Fruit fly (Drosophila melanogaster) whole organism, embryonic: ENCODE data around the gene Ctr1A.

Experiments used
- Atf6 ChIP-seq: fragments of 200-800 bp; sonication (Bioruptor generic); IDR thresholded peaks from 2 replicates; pipeline ENCODE4 v1.3.6; 2022; ENCODE audit warnings: missing biosample characterization, missing genetic modification characterization
- CG10274 ChIP-seq: fragments of 200-800 bp; sonication (Bioruptor generic); optimal IDR thresholded peaks from 3 replicates; lab custom pipeline; 2017; ENCODE audit warnings: missing biosample characterization, mild to moderate bottlenecking, missing genetic modification characterization
- CG10321 ChIP-seq: fragments of 200-800 bp; sonication (Bioruptor generic); IDR thresholded peaks from 2 replicates; pipeline ENCODE4 v1.3.6; 2022; ENCODE audit warnings: missing biosample characterization, missing genetic modification characterization
- CG10565 ChIP-seq: fragments of 200-800 bp; sonication (Bioruptor generic); optimal IDR thresholded peaks from 3 replicates; lab custom pipeline; 2016; ENCODE audit warnings: missing biosample characterization, mild to moderate bottlenecking, missing genetic modification characterization
- CG11247 ChIP-seq: fragments of 200-800 bp; sonication (Bioruptor generic); IDR thresholded peaks from 2 replicates; pipeline ENCODE4 v1.3.6; 2022; ENCODE audit warnings: missing biosample characterization, missing genetic modification characterization
- CG11695 ChIP-seq: fragments of 200-800 bp; sonication (Bioruptor generic); IDR thresholded peaks from 3 replicates; pipeline ENCODE4 v1.3.6; 2022; ENCODE audit warnings: missing biosample characterization, missing genetic modification characterization
- CG1233 ChIP-seq: fragments of 200-800 bp; sonication (Bioruptor generic); optimal IDR thresholded peaks from 4 replicates; lab custom pipeline; 2018; ENCODE audit warnings: missing biosample characterization, mild to moderate bottlenecking, missing genetic modification characterization
- CG14014 ChIP-seq: fragments of 200-800 bp; sonication (Bioruptor generic); IDR thresholded peaks from 2 replicates; pipeline ENCODE4 v1.3.6; 2022; ENCODE audit warnings: missing biosample characterization, missing genetic modification characterization
- CG14441 ChIP-seq: fragments of 200-800 bp; sonication (Bioruptor generic); IDR thresholded peaks from 2 replicates; pipeline ENCODE4 v1.3.6; 2022; ENCODE audit warnings: missing biosample characterization, missing genetic modification characterization
- CG15514 ChIP-seq: fragments of 200-800 bp; sonication (Bioruptor generic); optimal IDR thresholded peaks from 3 replicates; lab custom pipeline; 2017; ENCODE audit warnings: missing biosample characterization, missing genetic modification characterization, mild to moderate bottlenecking, moderate library complexity, missing genetic modification reagents
- CG15601 ChIP-seq: fragments of 200-800 bp; sonication (Bioruptor generic); optimal IDR thresholded peaks from 3 replicates; lab custom pipeline; 2019; ENCODE audit warnings: missing biosample characterization, mild to moderate bottlenecking, missing genetic modification characterization, moderate library complexity
- CG17385 ChIP-seq: fragments of 200-800 bp; sonication (Bioruptor generic); optimal IDR thresholded peaks from 3 replicates; lab custom pipeline; 2018; ENCODE audit warnings: missing biosample characterization, mild to moderate bottlenecking, missing genetic modification characterization
- CG17829 ChIP-seq: fragments of 200-800 bp; optimal IDR thresholded peaks from 2 replicates; lab custom pipeline; 2019; ENCODE audit warnings: missing biosample characterization, mild to moderate bottlenecking, missing genetic modification characterization, moderate library complexity
- CG18619 ChIP-seq: fragments of 200-800 bp; sonication (Bioruptor generic); optimal IDR thresholded peaks from 3 replicates; lab custom pipeline; 2017; ENCODE audit warnings: missing biosample characterization, mild to moderate bottlenecking, missing genetic modification characterization
- CG2120 ChIP-seq: fragments of 200-800 bp; sonication (Bioruptor generic); optimal IDR thresholded peaks from 3 replicates; lab custom pipeline; 2016; ENCODE audit warnings: missing biosample characterization, missing genetic modification characterization
- CG2712 ChIP-seq: fragments of 200-800 bp; optimal IDR thresholded peaks from 3 replicates; lab custom pipeline; 2019; ENCODE audit warnings: missing biosample characterization, mild to moderate bottlenecking, missing genetic modification characterization, moderate library complexity
- CG42726 ChIP-seq: fragments of 200-800 bp; sonication (Bioruptor generic); IDR thresholded peaks from 2 replicates; pipeline ENCODE4 v1.3.6; 2022; ENCODE audit warnings: missing biosample characterization, missing genetic modification characterization; ENCODE audit not compliant: partially characterized antibody
- CG43689 ChIP-seq: fragments of 200-800 bp; sonication (Bioruptor generic); IDR thresholded peaks from 2 replicates; pipeline ENCODE4 v1.3.6; 2022; ENCODE audit warnings: missing biosample characterization, missing genetic modification characterization
- CG4424 ChIP-seq: fragments of 200-800 bp; sonication (Bioruptor generic); optimal IDR thresholded peaks from 3 replicates; lab custom pipeline; 2016; ENCODE audit warnings: missing biosample characterization, missing genetic modification characterization
- CG4707 ChIP-seq: fragments of 200-800 bp; sonication (Bioruptor generic); optimal IDR thresholded peaks from 2 replicates; lab custom pipeline; 2018; ENCODE audit warnings: missing biosample characterization, mild to moderate bottlenecking, missing genetic modification characterization, moderate library complexity
- CG4820 ChIP-seq: fragments of 200-800 bp; sonication (Bioruptor generic); optimal IDR thresholded peaks from 3 replicates; lab custom pipeline; 2016; ENCODE audit warnings: missing biosample characterization, missing genetic modification characterization
- CG7987 ChIP-seq: fragments of 200-800 bp; sonication (Bioruptor generic); optimal IDR thresholded peaks from 2 replicates; lab custom pipeline; 2018; ENCODE audit warnings: missing biosample characterization, mild to moderate bottlenecking, missing genetic modification characterization, moderate library complexity
- CTCF ChIP-seq: fragments of 200-800 bp; sonication (Bioruptor generic); optimal IDR thresholded peaks from 2 replicates; lab custom pipeline; 2017; ENCODE audit warnings: missing biosample characterization, mild to moderate bottlenecking, missing genetic modification characterization, moderate library complexity
- CkIIα-i1 ChIP-seq: fragments of 200-800 bp; sonication (Bioruptor generic); IDR thresholded peaks from 2 replicates; pipeline ENCODE4 v1.3.6; 2022; ENCODE audit warnings: missing biosample characterization, missing genetic modification characterization
- CoRest ChIP-seq: fragments of 200-800 bp; sonication (Bioruptor generic); optimal IDR thresholded peaks from 3 replicates; lab custom pipeline; 2018; ENCODE audit warnings: missing biosample characterization, mild to moderate bottlenecking, missing genetic modification characterization, moderate library complexity
- Hey ChIP-seq: fragments of 200-800 bp; sonication (Bioruptor generic); optimal IDR thresholded peaks from 3 replicates; lab custom pipeline; 2018; ENCODE audit warnings: missing biosample characterization, mild to moderate bottlenecking, missing genetic modification characterization
- Hmr ChIP-seq: fragments of 200-800 bp; sonication (Bioruptor generic); optimal IDR thresholded peaks from 3 replicates; lab custom pipeline; 2017; ENCODE audit warnings: mild to moderate bottlenecking, missing biosample characterization, missing genetic modification reagents, missing genetic modification characterization
- Hr51 ChIP-seq, 2 experiments: fragments of 200-800 bp; sonication (Bioruptor generic); optimal IDR thresholded peaks; 2 replicates in 1 of 2; 3 replicates in 1 of 2; lab custom pipeline; 2016 to 2018; ENCODE audit warnings: missing biosample characterization in 2 of 2, missing genetic modification characterization in 2 of 2, mild to moderate bottlenecking in 1 of 2, moderate library complexity in 1 of 2
- MTF-1 ChIP-seq: fragments of 200-800 bp; sonication (Bioruptor generic); optimal IDR thresholded peaks from 2 replicates; lab custom pipeline; 2018; ENCODE audit warnings: missing biosample characterization, mild to moderate bottlenecking, missing genetic modification characterization, borderline replicate concordance
- NFAT ChIP-seq: fragments of 200-800 bp; sonication (Bioruptor generic); IDR thresholded peaks from 2 replicates; pipeline ENCODE4 v1.3.6; 2022; ENCODE audit warnings: missing biosample characterization, missing genetic modification characterization
- Nf-YC ChIP-seq: fragments of 200-800 bp; optimal IDR thresholded peaks from 3 replicates; lab custom pipeline; 2019; ENCODE audit warnings: missing biosample characterization, mild to moderate bottlenecking, missing genetic modification characterization, moderate library complexity
- Side ChIP-seq: fragments of 200-800 bp; sonication (Bioruptor generic); optimal IDR thresholded peaks from 2 replicates; lab custom pipeline; 2016; ENCODE audit warnings: missing biosample characterization, missing genetic modification characterization
- Six4 ChIP-seq: fragments of 200-800 bp; sonication (Bioruptor generic); optimal IDR thresholded peaks from 2 replicates; lab custom pipeline; 2016; ENCODE audit warnings: missing biosample characterization, missing genetic modification characterization
- ab ChIP-seq: fragments of 200-800 bp; sonication (Bioruptor generic); optimal IDR thresholded peaks from 2 replicates; lab custom pipeline; 2016; ENCODE audit warnings: missing biosample characterization, missing genetic modification characterization
- bowl ChIP-seq: fragments of 200-800 bp; sonication (Bioruptor generic); IDR thresholded peaks from 2 replicates; pipeline ENCODE4 v1.3.6; 2022; ENCODE audit warnings: missing biosample characterization, missing genetic modification characterization
- btn ChIP-seq: fragments of 200-800 bp; sonication (Bioruptor generic); optimal IDR thresholded peaks from 2 replicates; lab custom pipeline; 2016; ENCODE audit warnings: missing biosample characterization, missing genetic modification characterization
- danr ChIP-seq: fragments of 200-800 bp; sonication (Bioruptor generic); IDR thresholded peaks from 2 replicates; pipeline ENCODE4 v1.3.6; 2022; ENCODE audit warnings: missing biosample characterization, missing genetic modification characterization
- dpn ChIP-seq, 2 experiments: fragments of 200-800 bp; sonication (Bioruptor generic); optimal IDR thresholded peaks; 3 replicates each; lab custom pipeline; 2016; ENCODE audit warnings: missing biosample characterization in 2 of 2, missing genetic modification characterization in 2 of 2
- exex ChIP-seq: fragments of 200-800 bp; sonication (Bioruptor generic); optimal IDR thresholded peaks from 4 replicates; lab custom pipeline; 2018; ENCODE audit warnings: missing biosample characterization, mild to moderate bottlenecking, missing genetic modification characterization, moderate library complexity
- kah ChIP-seq: fragments of 200-800 bp; sonication (Bioruptor generic); optimal IDR thresholded peaks from 2 replicates; lab custom pipeline; 2018; ENCODE audit warnings: missing biosample characterization, mild to moderate bottlenecking, missing genetic modification characterization
- klu ChIP-seq: fragments of 200-800 bp; sonication (Bioruptor generic); IDR thresholded peaks from 2 replicates; pipeline ENCODE4 v1.3.6; 2022; ENCODE audit warnings: missing biosample characterization, missing genetic modification characterization
- knrl ChIP-seq: fragments of 200-800 bp; sonication (Bioruptor generic); IDR thresholded peaks from 3 replicates; pipeline ENCODE4 v1.3.6; 2022; ENCODE audit warnings: missing biosample characterization, missing genetic modification characterization; ENCODE audit not compliant: partially characterized antibody
- pfk ChIP-seq: fragments of 200-800 bp; sonication (Bioruptor generic); optimal IDR thresholded peaks from 2 replicates; lab custom pipeline; 2018; ENCODE audit warnings: missing biosample characterization, mild to moderate bottlenecking, missing genetic modification characterization, moderate library complexity
- prd ChIP-seq, 3 experiments: fragments of >200 bp in 2 of 3; fragments of 200-800 bp in 1 of 3; sonication (Bioruptor generic) in 1 of 3; optimal IDR thresholded peaks in 2 of 3; IDR thresholded peaks in 1 of 3; 2 replicates in 2 of 3; 3 replicates in 1 of 3; pipeline versions ENCODE4 v1.3.6 to Lab custom; 2017 to 2022; ENCODE audit warnings: missing biosample characterization in 1 of 3, missing genetic modification characterization in 1 of 3
- row ChIP-seq: fragments of 200-800 bp; sonication (Bioruptor generic); IDR thresholded peaks from 3 replicates; pipeline ENCODE4 v1.3.6; 2022; ENCODE audit warnings: missing biosample characterization, missing genetic modification characterization
- scrt ChIP-seq: fragments of 200-800 bp; sonication (Bioruptor generic); optimal IDR thresholded peaks from 2 replicates; lab custom pipeline; 2018; ENCODE audit warnings: missing biosample characterization, mild to moderate bottlenecking, missing genetic modification characterization, moderate library complexity
- sna ChIP-seq: fragments of 200-800 bp; sonication (Bioruptor generic); IDR thresholded peaks from 2 replicates; pipeline ENCODE4 v1.3.6; 2022; ENCODE audit warnings: missing biosample characterization, missing genetic modification characterization; ENCODE audit not compliant: partially characterized antibody
- stc ChIP-seq: fragments of 200-800 bp; sonication (Bioruptor generic); IDR thresholded peaks from 2 replicates; pipeline ENCODE4 v1.3.6; 2022; ENCODE audit warnings: missing biosample characterization, missing genetic modification characterization
- zen2 ChIP-seq: fragments of 200-800 bp; sonication (Bioruptor generic); IDR thresholded peaks from 3 replicates; pipeline ENCODE4 v1.3.6; 2022; ENCODE audit warnings: missing biosample characterization, missing genetic modification characterization; ENCODE audit not compliant: partially characterized antibody
- zfh1 ChIP-seq: fragments of 200-800 bp; sonication (Bioruptor generic); IDR thresholded peaks from 3 replicates; pipeline ENCODE4 v1.3.6; 2022; ENCODE audit warnings: missing biosample characterization, missing genetic modification characterization

The Ctr1A gene

dm6 chrX:6711295-6711694, 49.8 kb downstream of the Ctr1A start (continued):
- peak; percentile 69 for TF ChIP-seq CG17385 (GFP tag; lab: Kevin White, UChicago)
- TF ChIP-seq Atf6 (GFP tag; lab: Robert Waterston, UW): peak; percentile 73
- peak; percentile 86 for TF ChIP-seq CG2712 (tag; lab: Kevin White, UChicago)
- TF ChIP-seq CG42726: no peak
- TF ChIP-seq CG43689 (GFP tag; lab: Robert Waterston, UW): peak; percentile 38; the same call in 1 of the 2 replicates
- TF ChIP-seq kah (GFP tag; lab: Kevin White, UChicago): peak; percentile 30
- peak; percentile 54 for TF ChIP-seq NFAT (GFP tag; lab: Robert Waterston, UW)
- TF ChIP-seq CG1233 (GFP tag; lab: Kevin White, UChicago): peak; percentile 77
- TF ChIP-seq scrt: peak; percentile 77
- TF ChIP-seq CG14441 (GFP tag; lab: Robert Waterston, UW): peak; percentile 86
- TF ChIP-seq CkIIα-i1 (GFP tag; lab: Robert Waterston, UW): no peak
- TF ChIP-seq row (GFP tag; lab: Robert Waterston, UW): peak; percentile 89
- TF ChIP-seq stc (GFP tag; lab: Robert Waterston, UW): peak; percentile 48
- TF ChIP-seq CG18619: peak; percentile 74
- TF ChIP-seq exex (tag; lab: Kevin White, UChicago): peak; percentile 37
- TF ChIP-seq CG2120 (GFP tag; lab: Kevin White, UChicago): peak; percentile 87
- no peak for TF ChIP-seq pfk (GFP tag; lab: Kevin White, UChicago)
- TF ChIP-seq ab (GFP tag; lab: Kevin White, UChicago): no peak
- no peak for TF ChIP-seq CG10321
- no peak for TF ChIP-seq bowl
- TF ChIP-seq CG15601 (tag; lab: Kevin White, UChicago): peak; percentile 65
- TF ChIP-seq prd (optimal IDR thresholded peaks at IDR 0.05; lab: Kevin White, UChicago): no peak
- peak; percentile 79 for TF ChIP-seq prd (GFP tag; IDR thresholded peaks at IDR 0.05; lab: Robert Waterston, UW)
- TF ChIP-seq Nf-YC (tag; lab: Kevin White, UChicago): peak; percentile 53
- TF ChIP-seq CG4820: peak; percentile 55
- peak; percentile 79 for TF ChIP-seq CG4424 (GFP tag; lab: Kevin White, UChicago)
- no peak for TF ChIP-seq CG10565 (GFP tag; lab: Kevin White, UChicago)
- TF ChIP-seq CG15514 (GFP tag; lab: Kevin White, UChicago): peak; percentile 75
- TF ChIP-seq zfh1 (GFP tag; lab: Robert Waterston, UW): peak; percentile 72
- TF ChIP-seq Hey (tag; lab: Kevin White, UChicago): no peak
- peak; percentile 78 to 85 for TF ChIP-seq dpn (GFP tag; optimal IDR thresholded peaks at IDR 0.05; lab: Kevin White, UChicago)
- peak; percentile 81 for TF ChIP-seq CoRest
- peak; percentile 34 for TF ChIP-seq CG10274 (GFP tag; lab: Kevin White, UChicago)
- TF ChIP-seq danr (GFP tag; lab: Robert Waterston, UW): peak; percentile 42; the same call in 1 of the 2 replicates
- peak; percentile 62 for TF ChIP-seq CG11247 (GFP tag; lab: Robert Waterston, UW)
- peak; percentile 86 for TF ChIP-seq Hmr (GFP tag; lab: Kevin White, UChicago)
- peak; percentile 61 for TF ChIP-seq btn
- TF ChIP-seq Six4 (GFP tag; lab: Kevin White, UChicago): peak; percentile 66
- TF ChIP-seq Side (GFP tag; lab: Kevin White, UChicago): peak; percentile 84
- peak; percentile 37; the same call in 1 of the 2 replicates for TF ChIP-seq klu (GFP tag; lab: Robert Waterston, UW)
- no peak for TF ChIP-seq sna
- TF ChIP-seq knrl (GFP tag; lab: Robert Waterston, UW): no peak
- peak; percentile 61 to 85 for TF ChIP-seq Hr51 (GFP tag; optimal IDR thresholded peaks at IDR 0.05; lab: Kevin White, UChicago)
- peak; percentile 80 for TF ChIP-seq CG11695 (GFP tag; lab: Robert Waterston, UW)
- peak; percentile 19 for TF ChIP-seq MTF-1
- peak; percentile 78 for TF ChIP-seq CG14014 (GFP tag; lab: Robert Waterston, UW)
- TF ChIP-seq CG17829: peak; percentile 77
- no peak for TF ChIP-seq CTCF (GFP tag; lab: Kevin White, UChicago)
- TF ChIP-seq zen2 (GFP tag; lab: Robert Waterston, UW): no peak
- TF ChIP-seq CG4707 (GFP tag; lab: Kevin White, UChicago): peak; percentile 65
- peak; percentile 47 for TF ChIP-seq CG7987 (GFP tag; lab: Kevin White, UChicago)
